Worm (Caenorhabditis elegans): ENCODE data around the gene aptf-2.

- TF ChIP-seq snpc-4 (tag; optimal IDR thresholded peaks at IDR 0.05), result no peak
- no peak for TF ChIP-seq elt-3 (tag; optimal IDR thresholded peaks at IDR 0.05)
- no peak for TF ChIP-seq mep-1 (tag; optimal IDR thresholded peaks at IDR 0.05)
- no peak for TF ChIP-seq unc-39 (tag; optimal IDR thresholded peaks at IDR 0.05)
- TF ChIP-seq nhr-28 (tag; optimal IDR thresholded peaks at IDR 0.05), result no peak
These were observed 2.9 kb downstream of the aptf-2 start, which contains the start of gene gcl-1 for ce11 chrIV:13412845-13413383.

Data from whole organism, mixed stage, embryonic.